Fruit fly (Drosophila melanogaster): ENCODE measurements around the gene Prosalpha4.
A peak's percentile ranks its signal among the peaks of the same experiment; 100 is the strongest.

The Prosalpha4 gene

DNA sequence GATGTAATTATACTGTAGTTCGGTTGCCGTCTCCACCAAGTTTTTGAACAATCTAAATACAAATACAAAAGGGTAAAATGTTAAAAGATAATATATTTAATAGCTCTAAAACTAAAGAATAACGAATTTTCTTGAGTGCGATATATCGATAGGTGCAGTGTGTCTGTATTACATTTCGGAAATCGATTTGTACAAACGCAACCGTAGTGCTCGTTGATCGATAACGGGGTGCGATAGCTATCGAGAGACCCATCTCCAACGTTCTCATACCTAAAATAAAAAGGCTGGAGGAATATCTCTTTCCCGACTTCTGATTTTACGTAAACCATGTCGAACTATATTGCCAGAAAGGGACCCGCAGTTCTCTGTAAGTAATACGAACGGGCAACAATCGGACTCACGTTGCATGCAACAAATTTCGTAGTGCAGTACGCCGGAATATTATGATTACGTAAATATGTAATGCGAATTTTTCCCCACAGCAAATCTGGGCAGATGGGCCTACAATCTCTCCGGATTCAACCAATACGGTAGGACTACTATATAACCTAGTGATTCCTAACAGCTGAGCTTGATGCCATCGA lies 10.1 kb downstream of the Prosalpha4 start, which contains the start of gene UQCR-14 (continued):
- TF ChIP-seq cg (GFP tag; optimal IDR thresholded peaks at IDR 0.05) (no peak), crp (GFP tag; optimal IDR thresholded peaks at IDR 0.05) (peak in 1 of 2 experiments; percentile 16), CG1832 (GFP tag; optimal IDR thresholded peaks at IDR 0.05) (no peak), CG2116 (GFP tag; optimal IDR thresholded peaks at IDR 0.05) (peak; percentile 99), CG2875 (GFP tag; optimal IDR thresholded peaks at IDR 0.05) (no peak), z (GFP tag; IDR thresholded peaks at IDR 0.05) (no peak), CG18262 (tag; optimal IDR thresholded peaks at IDR 0.05) (peak; percentile 19), ash1 (GFP tag; optimal IDR thresholded peaks at IDR 0.05) (no peak), gcm2 (GFP tag; optimal IDR thresholded peaks at IDR 0.05) (no peak), bbx (GFP tag; IDR thresholded peaks at IDR 0.05; ENCODE audit: partially characterized antibody) (peak; percentile 99)

DNA sequence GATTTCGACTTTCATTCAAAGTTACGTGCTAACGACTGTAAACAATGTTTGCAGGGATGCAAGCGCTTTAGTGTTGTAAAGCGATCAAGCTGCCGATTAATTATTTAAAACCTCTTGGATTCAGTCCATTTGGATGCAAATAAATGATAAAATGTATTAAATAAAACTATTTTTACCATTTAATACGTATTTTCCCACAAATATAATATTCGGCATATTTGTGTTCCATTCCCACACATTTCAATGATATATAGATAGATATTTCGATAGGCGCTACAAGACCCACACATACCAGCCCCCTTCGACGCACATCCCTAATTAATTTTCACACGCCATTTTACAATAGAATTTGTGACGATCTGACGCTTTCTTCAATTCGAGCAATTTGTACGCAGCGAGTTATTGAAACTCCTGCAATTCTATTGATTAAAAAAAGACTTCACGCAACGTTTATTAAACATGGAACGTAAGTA lies 12.5 kb downstream of the Prosalpha4 start, which contains the start of the genes CG32576 and caz:
Gene CG32576 (minus strand): TSS at position 42 of the 473 bp plus-strand sequence.
Gene caz (plus strand): TSS at position 319 of the 473 bp plus-strand sequence.
- no peak for TF ChIP-seq Nf-YB (GFP tag; optimal IDR thresholded peaks at IDR 0.05)
- TF ChIP-seq lab (GFP tag; optimal IDR thresholded peaks at IDR 0.05) = no peak
- TF ChIP-seq Hr3 (GFP tag; optimal IDR thresholded peaks at IDR 0.05) = peak; percentile 37
- TF ChIP-seq Adf1 (GFP tag; IDR thresholded peaks at IDR 0.05) = no peak
- TF ChIP-seq lbe (GFP tag; optimal IDR thresholded peaks at IDR 0.05) = peak; percentile 63
- peak; percentile 9 for TF ChIP-seq tup (GFP tag; optimal IDR thresholded peaks at IDR 0.05)
- TF ChIP-seq CG2678 (tag; optimal IDR thresholded peaks at IDR 0.05) = no peak
- peak; percentile 26 for TF ChIP-seq CG9727 (GFP tag; optimal IDR thresholded peaks at IDR 0.05)
- peak; percentile 73 for TF ChIP-seq MBD-R2 (GFP tag; IDR thresholded peaks at IDR 0.05)
- no peak for TF ChIP-seq CG2199 (GFP tag; IDR thresholded peaks at IDR 0.05)
- no peak for TF ChIP-seq CG5245 (GFP tag; optimal IDR thresholded peaks at IDR 0.05)
- TF ChIP-seq Antp (GFP tag; optimal IDR thresholded peaks at IDR 0.05) = peak; percentile 24
- no peak for TF ChIP-seq so (GFP tag; IDR thresholded peaks at IDR 0.05)
- TF ChIP-seq CG11696 (GFP tag; IDR thresholded peaks at IDR 0.05) = no peak
- TF ChIP-seq hbn (GFP tag; IDR thresholded peaks at IDR 0.05; ENCODE audit: partially characterized antibody) = peak; percentile 32; the same call in 1 of the 2 replicates
- TF ChIP-seq pho (GFP tag; optimal IDR thresholded peaks at IDR 0.05) = peak; percentile 30
- TF ChIP-seq Dll (GFP tag; IDR thresholded peaks at IDR 0.05; ENCODE audit: partially characterized antibody) = peak; percentile 77
- peak; percentile 70; the same call in 2 of the 3 replicates for TF ChIP-seq CG17361 (GFP tag; IDR thresholded peaks at IDR 0.05)
- peak; percentile 65 for TF ChIP-seq sug (tag; optimal IDR thresholded peaks at IDR 0.05)
- peak; percentile 72 for TF ChIP-seq CG13287 (GFP tag; IDR thresholded peaks at IDR 0.05; ENCODE audit: partially characterized antibody)
- peak; percentile 18; the same call in 1 of the 2 replicates for TF ChIP-seq CG32532 (GFP tag; IDR thresholded peaks at IDR 0.05)
- TF ChIP-seq Rfx (GFP tag; IDR thresholded peaks at IDR 0.05) = peak; percentile 30; the same call in 1 of the 2 replicates
- peak; percentile 16 for TF ChIP-seq CG34376 (GFP tag; optimal IDR thresholded peaks at IDR 0.05)
- TF ChIP-seq CG12769 (tag; optimal IDR thresholded peaks at IDR 0.05) = no peak
- peak; percentile 40 for TF ChIP-seq NfI (GFP tag; optimal IDR thresholded peaks at IDR 0.05)
- no peak for TF ChIP-seq Neu2 (GFP tag; optimal IDR thresholded peaks at IDR 0.05; ENCODE audit: borderline replicate concordance)
- peak; percentile 66 for TF ChIP-seq sens (GFP tag)
- peak; percentile 60 for TF ChIP-seq trem (tag; optimal IDR thresholded peaks at IDR 0.05)
- no peak for TF ChIP-seq CG6765 (GFP tag; optimal IDR thresholded peaks at IDR 0.05)
- TF ChIP-seq Asciz (GFP tag; optimal IDR thresholded peaks at IDR 0.05) = no peak
- no peak for TF ChIP-seq dati (GFP tag; IDR thresholded peaks at IDR 0.05)
- peak; percentile 50 for TF ChIP-seq Dp (GFP tag; optimal IDR thresholded peaks at IDR 0.05)
- TF ChIP-seq Xrp1 (GFP tag; IDR thresholded peaks at IDR 0.05) = peak; percentile 36; the same call in 1 of the 2 replicates
- TF ChIP-seq Xbp1 (GFP tag; optimal IDR thresholded peaks at IDR 0.05) = peak; percentile 60
- peak; percentile 61 for TF ChIP-seq CG12391 (tag; optimal IDR thresholded peaks at IDR 0.05)
- peak; percentile 22 for TF ChIP-seq tin (GFP tag; optimal IDR thresholded peaks at IDR 0.05)
- peak; percentile 73 for TF ChIP-seq zen (tag; optimal IDR thresholded peaks at IDR 0.05)
- peak; percentile 7 for TF ChIP-seq Chrac-16 (GFP tag; optimal IDR thresholded peaks at IDR 0.05)
